Worm (Caenorhabditis elegans): ENCODE results near the gene kel-10.

- TF ChIP-seq R02D3.7 (tag; optimal IDR thresholded peaks at IDR 0.05) (no peak), nhr-76 (tag; optimal IDR thresholded peaks at IDR 0.05) (no peak), fkh-10 (GFP tag; optimal IDR thresholded peaks at IDR 0.05) (no peak), pha-4 (tag; optimal IDR thresholded peaks at IDR 0.05) (no peak), nhr-77 (tag; optimal IDR thresholded peaks at IDR 0.05) (no peak), ztf-4 (tag; optimal IDR thresholded peaks at IDR 0.05) (no peak), fos-1 (tag; optimal IDR thresholded peaks at IDR 0.05) (no peak), lsy-12 (tag; optimal IDR thresholded peaks at IDR 0.05) (no peak), elt-1 (tag; optimal IDR thresholded peaks at IDR 0.05) (no peak)
Observed at ce11 chrIII:10140732-10141131, 39.5 kb upstream of the kel-10 start, which contains the start of gene K08E5.6.

Data from whole organism, L3 larva.